Fruit fly (Drosophila melanogaster) ovary, adult (tissue): ENCODE data around the gene CG31464.

ENCODE experiments used
- CG17801 ChIP-seq: fragments of 200-800 bp; optimal IDR thresholded peaks from 2 replicates; lab custom pipeline; 2019; ENCODE audit warnings: missing biosample characterization, mild to moderate bottlenecking, missing genetic modification characterization, moderate library complexity; ENCODE audit not compliant: partially characterized antibody

CG31464 gene

dm6 chr3R:8282727-8283126 is 8.3 kb upstream of the CG31464 start:
- TF ChIP-seq CG17801, result no peak

dm6 chr3R:8284234-8284633 is 6.8 kb upstream of the CG31464 start:
- no peak for TF ChIP-seq CG17801

DNA sequence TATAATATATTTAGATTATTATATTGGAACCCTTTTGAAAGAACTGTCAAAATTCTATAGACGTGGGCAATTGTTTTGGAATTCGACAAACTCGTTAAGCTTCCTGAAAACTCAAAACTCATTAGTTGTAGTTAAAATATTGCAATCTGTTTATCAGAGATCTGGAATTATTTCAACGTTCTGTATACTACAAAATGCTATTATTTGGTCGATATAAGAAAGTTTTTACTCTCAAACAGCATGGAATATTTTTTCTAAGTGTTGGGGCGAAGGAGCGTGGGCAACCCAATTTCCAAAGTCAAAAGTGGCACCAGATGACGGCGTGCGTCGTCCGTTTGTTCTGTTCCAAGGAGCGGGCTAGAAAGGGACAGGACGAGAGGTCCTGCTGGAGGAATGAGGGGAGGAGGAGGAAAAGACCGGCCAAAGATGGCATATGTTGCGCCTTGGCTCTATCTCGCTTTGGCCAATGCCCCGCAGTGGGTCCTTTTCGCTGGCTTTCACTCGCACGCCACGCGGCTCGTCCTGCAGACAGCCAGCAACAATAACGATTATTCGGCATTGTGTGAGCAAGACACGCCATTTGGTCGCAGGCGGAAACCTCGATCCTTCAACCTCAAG is 5.2 kb upstream of the CG31464 start:
- TF ChIP-seq CG17801, result no peak

DNA sequence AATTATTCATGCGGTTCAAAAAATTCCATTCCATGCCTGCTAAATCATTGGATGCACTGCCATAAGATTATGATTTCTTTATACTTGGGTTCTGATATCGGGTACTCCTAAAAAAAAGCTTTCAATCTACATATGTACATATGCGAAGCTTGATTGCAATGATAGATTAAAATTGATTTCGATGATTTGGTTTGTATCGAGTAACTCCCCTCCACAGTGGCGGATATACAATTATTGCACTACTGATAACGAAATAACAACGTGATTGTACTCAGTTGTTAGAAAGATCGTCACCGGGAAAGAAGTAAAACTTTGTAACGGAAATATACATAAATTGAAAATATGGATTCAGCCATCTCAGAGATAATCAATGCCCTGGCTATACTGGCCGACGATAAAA is 3.3 kb upstream of the CG31464 start, which contains the start of gene Nazo:
TSS of gene Nazo (plus strand) at position 180 of the 400 bp plus-strand sequence.
- TF ChIP-seq CG17801, result no peak

DNA sequence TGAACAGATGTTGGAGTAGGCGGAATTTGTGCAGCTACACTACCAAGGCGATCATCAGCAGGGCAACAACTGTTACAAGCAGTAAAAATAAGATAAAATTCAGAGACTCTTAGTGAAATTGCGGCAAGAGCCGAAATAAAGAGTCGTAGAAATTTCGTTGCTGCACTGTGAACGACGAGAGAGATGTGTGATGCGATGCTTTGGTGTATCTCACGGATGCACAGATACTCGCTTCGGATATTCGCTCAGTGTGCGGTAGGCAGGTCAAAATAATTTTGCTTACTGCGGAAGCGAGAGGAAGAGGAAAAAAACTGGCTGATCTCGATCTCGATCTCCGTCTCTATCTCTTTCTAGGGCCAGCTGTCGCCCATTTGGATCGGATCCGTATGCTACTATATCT is 2.2 kb upstream of the CG31464 start:
- TF ChIP-seq CG17801, result no peak

dm6 chr3R:8290478-8290877 is 562 bp upstream of the CG31464 start, which contains the start of gene CG11672:
CG11672 (minus strand) TSS chr3R:8290578.
- TF ChIP-seq CG17801, result no peak

dm6 chr3R:8292034-8292433 is 994 bp downstream of the CG31464 start, which contains the start of gene CG31463:
CG31463 (plus strand) TSS chr3R:8292335.
- TF ChIP-seq CG17801, result no peak

DNA sequence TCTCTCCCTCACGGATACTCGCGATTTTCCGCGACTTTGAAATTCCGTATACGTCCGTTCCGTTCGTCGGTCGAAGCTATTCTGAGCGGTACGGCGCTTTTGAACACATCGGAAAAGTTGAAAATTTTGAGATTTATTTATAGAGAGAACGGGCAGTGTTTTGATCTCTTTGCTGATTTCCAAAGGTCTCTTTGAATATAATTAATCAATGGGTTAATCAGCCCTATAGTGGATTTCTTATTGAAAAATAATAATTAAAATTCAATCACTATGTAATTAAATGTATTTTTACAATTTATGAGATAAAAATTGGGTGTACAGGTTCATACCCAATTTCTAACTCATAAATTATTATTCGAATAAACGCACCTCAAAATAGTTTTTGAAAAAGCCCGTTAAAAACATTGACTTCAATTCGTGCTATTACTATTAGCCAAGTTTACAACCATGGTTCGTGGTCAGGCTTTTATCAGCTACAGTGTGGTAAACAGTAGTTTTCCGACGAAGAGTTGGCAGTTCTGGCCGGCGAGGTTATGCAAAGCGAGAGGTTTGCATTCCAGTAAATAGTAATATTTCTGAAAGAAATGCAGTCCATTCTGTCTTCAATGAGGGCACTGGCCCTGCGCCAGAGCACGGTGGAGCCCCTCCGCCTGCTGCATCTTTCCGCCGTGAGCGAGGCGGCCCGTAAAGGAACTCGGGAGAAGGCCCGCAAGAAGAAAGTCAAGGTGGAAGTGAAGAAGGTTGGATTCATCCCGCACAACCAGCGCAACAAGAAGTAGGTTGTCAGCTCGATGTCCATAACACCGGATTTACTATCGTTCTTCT is 10.1 kb downstream of the CG31464 start, which contains the start of the genes CG9626 and mRpL1:
TSS of gene CG9626 (minus strand) at position 51 of the 825 bp plus-strand sequence.
TSS of gene mRpL1 (plus strand) at position 513 of the 825 bp plus-strand sequence.
- no peak for TF ChIP-seq CG17801

- no peak for TF ChIP-seq CG17801
Observed at dm6 chr3R:8303848-8304247, 12.8 kb downstream of the CG31464 start, which contains the start of gene nac. nac (minus strand) TSS chr3R:8304023.

- peak; percentile 37 for TF ChIP-seq CG17801
Observed at dm6 chr3R:8305110-8305509, 14.1 kb downstream of the CG31464 start, which contains the start of gene Sgt1. Sgt1 (minus strand) TSS chr3R:8305274.

DNA sequence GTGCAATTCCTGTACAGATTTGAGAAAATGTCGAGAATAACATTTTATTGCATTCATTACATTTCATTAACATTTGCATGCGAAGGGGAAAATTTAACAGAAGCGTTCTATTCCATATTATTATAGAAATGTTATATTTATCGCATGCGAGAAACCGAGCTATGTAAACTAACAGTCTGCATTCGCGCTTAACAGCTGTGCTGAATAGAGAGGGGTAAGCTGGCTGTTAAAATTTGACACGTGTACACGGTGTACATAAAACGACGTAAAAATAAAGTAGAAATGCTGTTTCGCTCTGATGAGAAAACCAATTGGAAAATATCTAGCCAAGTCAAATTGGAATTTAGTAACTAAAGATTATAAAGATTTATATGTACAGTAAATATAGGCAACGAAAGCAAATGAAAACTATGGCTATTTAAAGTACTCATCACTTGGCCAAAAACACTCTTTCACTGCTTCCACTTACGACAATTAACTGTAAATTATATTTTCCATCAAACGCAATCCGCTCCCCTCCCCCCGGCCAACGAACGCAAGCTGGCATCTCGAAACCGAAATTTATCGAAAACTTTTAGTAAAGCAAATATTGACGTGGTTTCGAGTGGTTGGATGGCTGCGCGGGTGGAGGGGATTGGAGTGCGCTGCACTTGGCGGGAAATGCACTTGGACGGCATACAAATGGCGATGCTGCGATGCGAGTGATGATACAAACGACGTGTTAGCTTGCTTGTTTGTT is 15.3 kb downstream of the CG31464 start:
- no peak for TF ChIP-seq CG17801

dm6 chr3R:8306927-8307261 is 15.9 kb downstream of the CG31464 start:
- no peak for TF ChIP-seq CG17801

DNA sequence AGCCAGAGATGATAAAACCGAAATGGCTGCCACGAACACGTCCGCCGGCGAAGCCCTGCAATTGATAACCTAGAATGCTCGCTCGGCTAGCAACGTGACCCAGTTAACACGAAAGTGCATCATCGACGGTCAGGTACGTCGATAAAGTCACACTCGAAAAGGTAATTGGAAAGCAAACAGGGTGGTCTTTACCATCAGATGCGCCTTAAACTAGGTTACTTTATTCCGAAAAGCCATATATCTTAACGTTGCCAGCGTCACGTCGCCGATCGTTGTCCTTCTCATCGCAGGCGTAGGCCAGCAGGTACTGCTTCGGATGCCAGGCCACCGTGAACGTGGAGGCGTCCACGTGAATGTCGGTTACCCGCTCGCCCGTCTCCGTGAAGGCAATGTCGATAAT is 16.2 kb downstream of the CG31464 start:
- TF ChIP-seq CG17801, result no peak

dm6 chr3R:8308515-8308959 is 17.5 kb downstream of the CG31464 start, which contains the start of gene tex:
tex (minus strand) TSS chr3R:8308645.
- TF ChIP-seq CG17801, result no peak

- no peak for TF ChIP-seq CG17801
Observed at dm6 chr3R:8310678-8311077, 19.6 kb downstream of the CG31464 start, which contains the start of gene CG11693. CG11693 (minus strand) TSS chr3R:8310778.

DNA sequence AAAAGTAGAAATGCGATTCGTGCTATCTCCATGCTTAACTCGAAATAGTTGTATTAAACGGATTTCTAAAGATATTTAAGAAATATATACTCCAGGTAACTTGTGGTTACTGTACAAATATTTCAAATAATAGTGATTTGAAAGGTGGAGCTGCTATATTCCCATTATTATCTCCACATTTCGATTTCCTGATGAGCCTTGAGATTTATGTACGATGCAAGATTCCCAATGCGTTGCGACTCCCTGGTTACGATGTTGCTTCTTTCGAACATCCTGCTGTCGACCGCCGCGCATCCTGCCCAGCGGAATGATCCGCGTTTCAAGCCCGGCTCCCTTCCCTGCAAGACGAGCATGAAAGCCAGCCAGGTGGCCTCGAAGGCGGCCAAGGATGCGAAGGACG is 21.0 kb downstream of the CG31464 start, which contains the start of the genes CG11694 and CG11698:
TSS of gene CG11694 (minus strand) at position 101 of the 400 bp plus-strand sequence.
TSS of gene CG11698 (plus strand) at position 152 of the 400 bp plus-strand sequence.
- no peak for TF ChIP-seq CG17801
